Worm (Caenorhabditis elegans) whole organism, L3 larva: ENCODE measurements around the gene skr-4.

ENCODE experiments used
- ceh-82 ChIP-seq: fragments of 150-350 bp; optimal IDR thresholded peaks from 2 replicates; lab custom pipeline; 2014; ENCODE audit warnings: missing biosample characterization, missing genetic modification characterization
- egl-27 ChIP-seq: sonication (generic microtip); optimal IDR thresholded peaks from 4 replicates; lab custom pipeline; 2017; ENCODE audit warnings: missing biosample characterization, missing genetic modification reagents, missing genetic modification characterization
- fkh-2 ChIP-seq: fragments of 150-350 bp; optimal IDR thresholded peaks from 2 replicates; lab custom pipeline; 2014; ENCODE audit warnings: missing biosample characterization, missing genetic modification reagents, missing genetic modification characterization
- fos-1 ChIP-seq: fragments of 150-350 bp; optimal IDR thresholded peaks from 2 replicates; lab custom pipeline; 2014; ENCODE audit warnings: missing biosample characterization, missing genetic modification characterization
- jun-1 ChIP-seq: fragments of 150-350 bp; optimal IDR thresholded peaks from 2 replicates; lab custom pipeline; 2014; ENCODE audit warnings: missing biosample characterization, missing genetic modification reagents, missing genetic modification characterization
- nhr-237 ChIP-seq: fragments of 150-350 bp; optimal IDR thresholded peaks from 2 replicates; lab custom pipeline; 2014; ENCODE audit warnings: missing biosample characterization, missing genetic modification characterization
- nhr-28 ChIP-seq: fragments of 150-350 bp; optimal IDR thresholded peaks from 2 replicates; lab custom pipeline; 2014; ENCODE audit warnings: missing biosample characterization, missing genetic modification characterization
- nhr-76 ChIP-seq: fragments of 150-350 bp; sonication (generic microtip); optimal IDR thresholded peaks from 5 replicates; lab custom pipeline; 2014; ENCODE audit warnings: missing biosample characterization, missing genetic modification characterization
- pha-4 ChIP-seq: fragments of 150-350 bp; optimal IDR thresholded peaks from 2 replicates; lab custom pipeline; 2014; ENCODE audit warnings: missing biosample characterization, missing genetic modification reagents, missing genetic modification characterization

DNA sequence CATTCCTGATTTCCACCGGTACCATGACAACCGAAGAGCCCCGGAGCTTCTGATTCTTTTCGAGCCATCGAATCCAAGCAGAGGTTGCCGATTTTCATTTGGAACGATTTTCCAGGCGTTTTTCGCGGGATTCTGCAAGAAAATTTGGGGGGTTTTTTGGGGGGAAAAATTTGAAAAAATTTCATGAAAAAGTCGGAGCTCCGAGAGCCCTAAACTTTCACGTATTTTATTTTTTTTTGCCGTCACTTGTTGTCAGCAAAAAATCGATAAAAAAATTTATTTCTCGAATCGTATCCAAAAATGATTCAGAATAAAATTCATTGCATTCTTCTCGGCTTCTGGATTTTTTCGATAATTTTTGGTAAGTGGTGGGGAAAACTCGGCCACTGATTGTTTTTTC, 41.1 kb upstream of the skr-4 start, which contains the start of gene Y116F11B.13:
- TF ChIP-seq fkh-2 (no peak), egl-27 (no peak), nhr-28 (tag; lab: Kevin White, UChicago) (no peak), pha-4 (tag; lab: Kevin White, UChicago) (no peak), ceh-82 (no peak), fos-1 (no peak), nhr-76 (tag; lab: Kevin White, UChicago) (no peak), nhr-237 (tag; lab: Kevin White, UChicago) (no peak), jun-1 (tag; lab: Kevin White, UChicago) (no peak)
